Fruit fly (Drosophila melanogaster): ENCODE measurements around the gene CG32365.

The CG32365 gene

dm6 chr3L:7914969-7915596, 46.2 kb downstream of the CG32365 start, which contains the start of gene Tmem43 (continued):
- TF ChIP-seq crp (GFP tag; optimal IDR thresholded peaks at IDR 0.05) = peak in 1 of 2 experiments; percentile 86

- TF ChIP-seq stwl (tag; optimal IDR thresholded peaks at IDR 0.05) (peak; percentile 98), Lhr (GFP tag; optimal IDR thresholded peaks at IDR 0.05) (peak; percentile 48), Myb (GFP tag; optimal IDR thresholded peaks at IDR 0.05) (peak; percentile 91), Dp (GFP tag; optimal IDR thresholded peaks at IDR 0.05) (peak; percentile 57), Ets65A (GFP tag) (peak; percentile 18), grn (GFP tag; optimal IDR thresholded peaks at IDR 0.05) (no peak), Dref (GFP tag; IDR thresholded peaks at IDR 0.05) (peak; percentile 35; the same call in 1 of the 2 replicates), Ets97D (GFP tag; optimal IDR thresholded peaks at IDR 0.05) (peak; percentile 7), CG4328 (GFP tag; optimal IDR thresholded peaks at IDR 0.05) (no peak), inv (GFP tag; IDR thresholded peaks at IDR 0.05; ENCODE audit: partially characterized antibody) (0 out of 2 replicates have a peak, but pooled peaks have one; percentile 28), E2f2 (GFP tag; IDR thresholded peaks at IDR 0.05) (peak; percentile 64), CG10267 (tag; optimal IDR thresholded peaks at IDR 0.05) (peak; percentile 68), crp (GFP tag; optimal IDR thresholded peaks at IDR 0.05) (peak in 1 of 2 experiments; percentile 50), Opbp (GFP tag; IDR thresholded peaks at IDR 0.05; ENCODE audit: partially characterized antibody) (0 out of 3 replicates have a peak, but pooled peaks have one; percentile 13), CG1603 (tag; optimal IDR thresholded peaks at IDR 0.05) (peak; percentile 12), Sry-δ (GFP tag; optimal IDR thresholded peaks at IDR 0.05) (peak; percentile 12), BEAF-32 (GFP tag; optimal IDR thresholded peaks at IDR 0.05) (peak; percentile 23), fru (optimal IDR thresholded peaks at IDR 0.05) (no peak), CoRest (tag; optimal IDR thresholded peaks at IDR 0.05) (peak; percentile 83), Doc3 (GFP tag; IDR thresholded peaks at IDR 0.05; ENCODE audit: partially characterized antibody) (peak; percentile 53; the same call in 2 of the 3 replicates), CG8290 (GFP tag; optimal IDR thresholded peaks at IDR 0.05) (peak; percentile 63), CG8290 (tag; optimal IDR thresholded peaks at IDR 0.05) (peak; percentile 29 to 53), Scr (GFP tag; IDR thresholded peaks at IDR 0.05; ENCODE audit: partially characterized antibody) (peak; percentile 38), knrl (GFP tag; IDR thresholded peaks at IDR 0.05; ENCODE audit: partially characterized antibody) (peak; percentile 21; the same call in 1 of the 3 replicates), slou (GFP tag; optimal IDR thresholded peaks at IDR 0.05) (no peak), Dll (GFP tag; IDR thresholded peaks at IDR 0.05; ENCODE audit: partially characterized antibody) (peak; percentile 62), bbx (GFP tag; IDR thresholded peaks at IDR 0.05; ENCODE audit: partially characterized antibody) (0 out of 2 replicates have a peak, but pooled peaks have one; percentile 32), amos (GFP tag; IDR thresholded peaks at IDR 0.05; ENCODE audit: partially characterized antibody) (peak; percentile 41; the same call in 1 of the 2 replicates), CG6791 (GFP tag; IDR thresholded peaks at IDR 0.05; ENCODE audit: partially characterized antibody) (peak; percentile 55; the same call in 1 of the 3 replicates), CG16813 (GFP tag; IDR thresholded peaks at IDR 0.05; ENCODE audit: partially characterized antibody) (peak; percentile 53; the same call in 2 of the 3 replicates), gfzf (GFP tag; optimal IDR thresholded peaks at IDR 0.05) (peak; percentile 70), pfk (GFP tag; optimal IDR thresholded peaks at IDR 0.05) (no peak), CG7271 (tag; optimal IDR thresholded peaks at IDR 0.05) (no peak), CG9797 (GFP tag; optimal IDR thresholded peaks at IDR 0.05) (peak; percentile 24), tx (GFP tag; optimal IDR thresholded peaks at IDR 0.05) (no peak), CG2116 (GFP tag; optimal IDR thresholded peaks at IDR 0.05) (peak; percentile 28), CG13287 (GFP tag; IDR thresholded peaks at IDR 0.05; ENCODE audit: partially characterized antibody) (peak; percentile 19; the same call in 1 of the 2 replicates), so (GFP tag; IDR thresholded peaks at IDR 0.05) (no peak), pzg (GFP tag; optimal IDR thresholded peaks at IDR 0.05) (peak; percentile 41), CG8281 (tag; optimal IDR thresholded peaks at IDR 0.05) (peak; percentile 55)
Measured at dm6 chr3L:7915808-7916619, 47.2 kb downstream of the CG32365 start.

Data from whole organism, embryonic.